Worm (Caenorhabditis elegans) whole organism, L3 larva: ENCODE results near the gene Y44F5A.1.

Experiments
- ZK546.5 ChIP-seq: sonication (generic microtip); optimal IDR thresholded peaks from 2 replicates; lab custom pipeline; 2017; ENCODE audit warnings: missing biosample characterization, missing genetic modification characterization
- aly-2 ChIP-seq: fragments of 150-350 bp; optimal IDR thresholded peaks from 2 replicates; lab custom pipeline; 2014; ENCODE audit warnings: missing biosample characterization, missing genetic modification characterization
- ama-1 ChIP-seq: fragments of 150-350 bp; optimal IDR thresholded peaks from 2 replicates; lab custom pipeline; 2018
- ceh-28 ChIP-seq: fragments of 150-350 bp; optimal IDR thresholded peaks from 2 replicates; lab custom pipeline; 2014; ENCODE audit warnings: missing biosample characterization, missing genetic modification reagents, missing genetic modification characterization
- ceh-9 ChIP-seq: sonication (generic microtip); optimal IDR thresholded peaks from 2 replicates; lab custom pipeline; 2018; ENCODE audit warnings: missing biosample characterization, missing genetic modification characterization
- daf-12 ChIP-seq: fragments of 150-350 bp; optimal IDR thresholded peaks from 2 replicates; lab custom pipeline; 2014; ENCODE audit warnings: missing biosample characterization, missing genetic modification reagents, missing genetic modification characterization
- egl-27 ChIP-seq: sonication (generic microtip); optimal IDR thresholded peaks from 4 replicates; lab custom pipeline; 2017; ENCODE audit warnings: missing biosample characterization, missing genetic modification reagents, missing genetic modification characterization
- egl-5 ChIP-seq: fragments of 150-350 bp; optimal IDR thresholded peaks from 2 replicates; lab custom pipeline; 2017; ENCODE audit warnings: missing biosample characterization, missing genetic modification reagents, missing genetic modification characterization, inconsistent platforms
- elt-1 ChIP-seq: fragments of 150-350 bp; optimal IDR thresholded peaks from 2 replicates; lab custom pipeline; 2014; ENCODE audit warnings: missing biosample characterization, missing genetic modification characterization
- fkh-2 ChIP-seq: fragments of 150-350 bp; optimal IDR thresholded peaks from 2 replicates; lab custom pipeline; 2014; ENCODE audit warnings: missing biosample characterization, missing genetic modification reagents, missing genetic modification characterization
- fos-1 ChIP-seq: fragments of 150-350 bp; optimal IDR thresholded peaks from 2 replicates; lab custom pipeline; 2014; ENCODE audit warnings: missing biosample characterization, missing genetic modification characterization
- hmg-11 ChIP-seq: sonication (generic microtip); optimal IDR thresholded peaks from 2 replicates; lab custom pipeline; 2016; ENCODE audit warnings: missing genetic modification characterization, missing compliant biosample characterization
- lin-15B ChIP-seq: fragments of 150-350 bp; optimal IDR thresholded peaks from 2 replicates; lab custom pipeline; 2014; ENCODE audit warnings: missing biosample characterization, missing genetic modification characterization
- lin-39 ChIP-seq: fragments of 150-350 bp; optimal IDR thresholded peaks from 2 replicates; lab custom pipeline; 2018; ENCODE audit warnings: missing biosample characterization, missing genetic modification reagents, missing genetic modification characterization
- lsy-12 ChIP-seq: sonication (generic microtip); optimal IDR thresholded peaks from 2 replicates; lab custom pipeline; 2016; ENCODE audit warnings: mild to moderate bottlenecking, missing genetic modification characterization, missing compliant biosample characterization
- mdl-1 ChIP-seq: fragments of 150-350 bp; optimal IDR thresholded peaks from 2 replicates; lab custom pipeline; 2014; ENCODE audit warnings: missing biosample characterization, missing genetic modification characterization
- mml-1 ChIP-seq: fragments of 150-350 bp; sonication (generic microtip); optimal IDR thresholded peaks from 3 replicates; lab custom pipeline; 2014; ENCODE audit warnings: missing biosample characterization, missing genetic modification characterization
- nfya-1 ChIP-seq: sonication (generic microtip); optimal IDR thresholded peaks from 2 replicates; lab custom pipeline; 2017; ENCODE audit warnings: missing genetic modification characterization, mild to moderate bottlenecking, missing compliant biosample characterization, antibody characterized with exemption, moderate library complexity; ENCODE audit not compliant: insufficient read depth
- nhr-11 ChIP-seq: fragments of 150-350 bp; optimal IDR thresholded peaks from 2 replicates; lab custom pipeline; 2014; ENCODE audit warnings: missing biosample characterization, missing genetic modification characterization
- nhr-12 ChIP-seq: fragments of 150-350 bp; optimal IDR thresholded peaks from 2 replicates; lab custom pipeline; 2014; ENCODE audit warnings: missing biosample characterization, missing genetic modification characterization
- nhr-23 ChIP-seq: fragments of 150-350 bp; optimal IDR thresholded peaks from 2 replicates; lab custom pipeline; 2014; ENCODE audit warnings: missing biosample characterization, missing genetic modification reagents, missing genetic modification characterization
- nhr-25 ChIP-seq: sonication (generic microtip); optimal IDR thresholded peaks from 2 replicates; lab custom pipeline; 2017; ENCODE audit warnings: missing biosample characterization, missing genetic modification characterization
- nhr-43 ChIP-seq: sonication (generic microtip); optimal IDR thresholded peaks from 2 replicates; lab custom pipeline; 2016; ENCODE audit warnings: mild to moderate bottlenecking, missing genetic modification characterization, missing compliant biosample characterization; ENCODE audit not compliant: poor library complexity, severe bottlenecking
- nhr-67 ChIP-seq: fragments of 150-350 bp; optimal IDR thresholded peaks from 2 replicates; lab custom pipeline; 2014; ENCODE audit warnings: missing biosample characterization, missing genetic modification characterization
- nhr-77 ChIP-seq: fragments of 150-350 bp; optimal IDR thresholded peaks from 2 replicates; lab custom pipeline; 2014; ENCODE audit warnings: missing biosample characterization, missing genetic modification characterization
- pqm-1 ChIP-seq: fragments of 150-350 bp; optimal IDR thresholded peaks from 2 replicates; lab custom pipeline; 2017; ENCODE audit warnings: missing biosample characterization, missing genetic modification characterization, inconsistent platforms
- sea-2 ChIP-seq: fragments of 150-350 bp; sonication (generic microtip); optimal IDR thresholded peaks from 4 replicates; lab custom pipeline; 2014; ENCODE audit warnings: missing biosample characterization, missing genetic modification reagents, missing genetic modification characterization
- skn-1 ChIP-seq: fragments of 150-350 bp; optimal IDR thresholded peaks from 2 replicates; lab custom pipeline; 2014; ENCODE audit warnings: missing biosample characterization, missing genetic modification characterization
- snpc-4 ChIP-seq: fragments of 150-350 bp; optimal IDR thresholded peaks from 2 replicates; lab custom pipeline; 2014; ENCODE audit warnings: missing biosample characterization, missing genetic modification characterization
- tbx-2 ChIP-seq: sonication (generic microtip); optimal IDR thresholded peaks from 2 replicates; lab custom pipeline; 2016; ENCODE audit warnings: mild to moderate bottlenecking, missing genetic modification characterization, missing compliant biosample characterization
- unc-62 ChIP-seq: fragments of 150-350 bp; sonication (generic microtip); optimal IDR thresholded peaks from 4 replicates; lab custom pipeline; 2014; ENCODE audit warnings: missing biosample characterization, missing genetic modification reagents, missing genetic modification characterization
- zag-1 ChIP-seq: fragments of 150-350 bp; optimal IDR thresholded peaks from 2 replicates; lab custom pipeline; 2014; ENCODE audit warnings: missing biosample characterization, missing genetic modification characterization

Y44F5A.1 gene

DNA sequence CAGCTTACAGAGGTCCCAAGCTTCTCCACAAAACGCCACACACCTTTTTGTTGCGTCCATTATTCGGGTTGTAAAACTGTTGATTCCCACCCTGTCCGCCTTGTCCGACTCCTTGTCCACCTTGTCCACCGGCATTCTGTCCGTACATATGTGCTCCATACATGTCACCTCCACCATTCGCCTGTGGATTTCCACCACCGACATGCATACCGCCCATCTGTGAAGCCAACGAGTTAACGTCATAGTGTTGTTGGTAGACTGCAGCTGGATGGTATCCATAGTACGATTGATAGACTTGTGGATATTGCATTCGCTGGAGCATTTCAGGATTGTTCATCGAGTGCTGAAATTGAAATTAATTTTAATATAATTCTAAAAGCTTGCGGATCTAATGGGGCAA is 30.3 kb upstream of the Y44F5A.1 start:
- TF ChIP-seq hmg-11 (tag; lab: Kevin White, UChicago): no peak
- TF ChIP-seq daf-12 (tag; lab: Kevin White, UChicago): no peak
- TF ChIP-seq lsy-12 (tag; lab: Kevin White, UChicago): no peak
- no peak for TF ChIP-seq nhr-77 (tag; lab: Kevin White, UChicago)
- TF ChIP-seq skn-1: no peak
- TF ChIP-seq nhr-11 (tag; lab: Kevin White, UChicago): no peak
- TF ChIP-seq elt-1 (tag; lab: Kevin White, UChicago): no peak

DNA sequence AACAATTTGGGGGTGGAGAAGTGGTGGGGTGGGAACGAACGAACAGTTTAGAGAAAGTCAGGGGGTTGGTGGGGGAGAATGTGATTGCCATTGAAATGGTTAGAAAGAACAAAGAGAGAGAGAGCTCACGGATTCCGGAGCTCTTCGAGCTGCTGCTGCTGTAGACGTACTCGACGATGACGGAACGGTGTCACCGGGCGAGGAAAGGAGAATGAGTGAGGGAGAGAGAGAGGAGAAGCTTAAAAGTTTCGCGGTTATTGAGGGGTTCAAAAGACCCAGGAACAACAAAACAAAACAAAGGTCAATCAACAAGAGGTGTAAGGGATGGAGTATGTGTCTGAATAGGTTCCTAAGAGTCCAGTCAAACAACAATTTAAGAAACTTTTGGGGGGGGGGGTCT is 28.8 kb upstream of the Y44F5A.1 start:
- TF ChIP-seq ama-1: no peak
- no peak for TF ChIP-seq ceh-28 (tag; lab: Kevin White, UChicago)
- no peak for TF ChIP-seq fos-1 (tag; lab: Kevin White, UChicago)
- TF ChIP-seq ZK546.5 (tag; lab: Kevin White, UChicago): no peak
- TF ChIP-seq daf-12 (tag; lab: Kevin White, UChicago): no peak
- TF ChIP-seq aly-2 (tag; lab: Kevin White, UChicago): no peak
- TF ChIP-seq egl-5 (tag; lab: Kevin White, UChicago): no peak
- no peak for TF ChIP-seq nhr-12 (tag; lab: Kevin White, UChicago)
- TF ChIP-seq nfya-1 (tag; lab: Kevin White, UChicago): no peak
- no peak for TF ChIP-seq lin-15B (tag; lab: Kevin White, UChicago)
- no peak for TF ChIP-seq zag-1
- TF ChIP-seq sea-2 (GFP tag; lab: Kevin White, UChicago): no peak
- TF ChIP-seq nhr-43 (tag; lab: Kevin White, UChicago): no peak
- no peak for TF ChIP-seq unc-62 (GFP tag; lab: Kevin White, UChicago)
- TF ChIP-seq pqm-1 (tag; lab: Kevin White, UChicago): no peak
- no peak for TF ChIP-seq mdl-1
- TF ChIP-seq tbx-2 (tag; lab: Kevin White, UChicago): no peak
- no peak for TF ChIP-seq nhr-25 (tag; lab: Kevin White, UChicago)

- TF ChIP-seq elt-1 (tag; lab: Kevin White, UChicago) (no peak), nhr-12 (tag; lab: Kevin White, UChicago) (no peak), ama-1 (no peak), nfya-1 (tag; lab: Kevin White, UChicago) (peak; percentile 98), daf-12 (tag; lab: Kevin White, UChicago) (no peak), pqm-1 (tag; lab: Kevin White, UChicago) (no peak), lin-15B (tag; lab: Kevin White, UChicago) (peak; percentile 17), lsy-12 (tag; lab: Kevin White, UChicago) (no peak)
Observed at ce11 chrIII:4275704-4276103, 28.2 kb upstream of the Y44F5A.1 start.

DNA sequence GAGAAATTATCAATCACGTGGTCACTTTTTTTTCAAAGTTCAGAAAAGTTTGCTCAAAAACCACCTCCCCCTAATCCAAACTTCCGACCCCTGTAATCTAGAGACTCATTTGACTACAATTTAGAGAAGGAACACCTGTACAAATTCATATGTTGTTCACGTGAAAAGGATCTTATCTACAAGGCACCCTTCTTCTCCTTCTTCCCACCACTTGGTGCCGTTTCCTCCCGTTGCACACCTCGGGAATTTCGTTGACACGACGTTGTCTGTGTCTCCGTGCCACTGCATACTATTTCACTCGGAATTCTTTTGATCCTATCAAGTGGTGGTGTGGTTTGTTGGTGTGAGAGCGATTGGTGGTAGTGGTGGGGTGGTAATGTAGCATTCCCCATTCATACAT is 27.1 kb upstream of the Y44F5A.1 start:
- no peak for TF ChIP-seq nhr-25 (tag; lab: Kevin White, UChicago)
- TF ChIP-seq nhr-67: no peak
- no peak for TF ChIP-seq fkh-2
- TF ChIP-seq mml-1: peak; percentile 27
- TF ChIP-seq lin-39 (tag; lab: Kevin White, UChicago): no peak
- TF ChIP-seq ama-1: no peak

DNA sequence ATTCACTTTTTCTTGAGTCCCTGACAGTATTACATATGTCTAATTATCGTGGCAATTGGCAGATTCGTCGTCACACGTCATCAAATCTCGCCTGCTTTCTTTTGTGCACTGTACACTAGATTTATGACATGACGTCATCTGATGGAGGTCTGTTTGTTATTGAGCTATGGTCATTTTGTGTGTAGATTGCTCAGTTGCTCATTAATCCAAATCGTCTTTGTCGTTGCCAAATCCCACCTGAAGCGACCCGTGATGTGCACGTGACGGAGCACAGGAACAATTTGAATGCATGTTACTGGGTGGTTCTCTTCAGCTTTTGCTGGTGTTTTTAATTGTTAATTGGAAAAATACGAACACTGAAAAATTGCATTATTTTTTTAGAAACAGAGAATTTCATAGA is 25.4 kb upstream of the Y44F5A.1 start:
- TF ChIP-seq zag-1 (no peak), ceh-28 (tag; lab: Kevin White, UChicago) (no peak), elt-1 (tag; lab: Kevin White, UChicago) (no peak), egl-27 (no peak), mml-1 (peak; percentile 43), snpc-4 (tag; lab: Kevin White, UChicago) (no peak), daf-12 (tag; lab: Kevin White, UChicago) (no peak), ceh-9 (tag; lab: Kevin White, UChicago) (no peak)

- no peak for TF ChIP-seq snpc-4 (tag; lab: Kevin White, UChicago)
- TF ChIP-seq zag-1: no peak
- no peak for TF ChIP-seq aly-2 (tag; lab: Kevin White, UChicago)
- TF ChIP-seq nhr-23 (tag; lab: Kevin White, UChicago): no peak
Observed at ce11 chrIII:4271059-4271458, 23.6 kb upstream of the Y44F5A.1 start.
